Fruit fly (Drosophila melanogaster): Measurements from ENCODE around the gene CG13248.
A peak's percentile ranks its signal among the peaks of the same experiment; 100 is the strongest.

The CG13248 gene

dm6 chr3L:20410345-20410744 is at the start of gene CG13248:
Gene CG13248 (minus strand): TSS chr3L:20410566.
- TF ChIP-seq CG4496 (GFP tag; IDR thresholded peaks at IDR 0.05) (no peak), CG15710 (tag; optimal IDR thresholded peaks at IDR 0.05) (no peak), Snoo (tag; optimal IDR thresholded peaks at IDR 0.05) (no peak), CG13204 (GFP tag; optimal IDR thresholded peaks at IDR 0.05) (no peak), Pif1A (GFP tag; optimal IDR thresholded peaks at IDR 0.05) (no peak), CG17806 (tag; optimal IDR thresholded peaks at IDR 0.05) (no peak), CG34367 (tag; optimal IDR thresholded peaks at IDR 0.05) (no peak), CG9948 (tag; optimal IDR thresholded peaks at IDR 0.05) (no peak), CG10348 (GFP tag; IDR thresholded peaks at IDR 0.05) (no peak), Pif1B (GFP tag; optimal IDR thresholded peaks at IDR 0.05) (no peak), CG8159 (tag; optimal IDR thresholded peaks at IDR 0.05) (no peak), CG14655 (GFP tag; optimal IDR thresholded peaks at IDR 0.05) (no peak), CG32121 (GFP tag; IDR thresholded peaks at IDR 0.05) (no peak), Ets98B (GFP tag; IDR thresholded peaks at IDR 0.05) (no peak), CG12605 (GFP tag; IDR thresholded peaks at IDR 0.05) (no peak), CG8301 (tag; optimal IDR thresholded peaks at IDR 0.05) (no peak), fd96Ca (GFP tag; IDR thresholded peaks at IDR 0.05) (no peak)

dm6 chr3L:20452813-20453682 is 42.7 kb upstream of the CG13248 start, which contains the start of gene CG5199:
Gene CG5199 (minus strand): TSS chr3L:20452864.
- TF ChIP-seq D1 (tag; optimal IDR thresholded peaks at IDR 0.05) (no peak), CG34367 (tag; optimal IDR thresholded peaks at IDR 0.05) (no peak), CG17806 (tag; optimal IDR thresholded peaks at IDR 0.05) (no peak), CG32121 (GFP tag; IDR thresholded peaks at IDR 0.05) (peak; percentile 29; the same call in 1 of the 2 replicates), rn (GFP tag; IDR thresholded peaks at IDR 0.05) (no peak), CG14655 (GFP tag; optimal IDR thresholded peaks at IDR 0.05) (peak; percentile 47), CG10348 (GFP tag; IDR thresholded peaks at IDR 0.05) (no peak), CG8159 (tag; optimal IDR thresholded peaks at IDR 0.05) (peak; percentile 64), EcR (GFP tag; optimal IDR thresholded peaks at IDR 0.05) (no peak), Pif1B (GFP tag; optimal IDR thresholded peaks at IDR 0.05) (peak; percentile 14), CG13204 (GFP tag; optimal IDR thresholded peaks at IDR 0.05) (no peak), CG8301 (tag; optimal IDR thresholded peaks at IDR 0.05) (no peak), Snoo (tag; optimal IDR thresholded peaks at IDR 0.05) (peak; percentile 53), CG9948 (tag; optimal IDR thresholded peaks at IDR 0.05) (peak; percentile 43), CG4496 (GFP tag; IDR thresholded peaks at IDR 0.05) (0 out of 3 replicates have a peak, but pooled peaks have one; percentile 35), Pif1A (GFP tag; optimal IDR thresholded peaks at IDR 0.05) (no peak), fd96Ca (GFP tag; IDR thresholded peaks at IDR 0.05) (no peak), Ets98B (GFP tag; IDR thresholded peaks at IDR 0.05) (no peak), CG12605 (GFP tag; IDR thresholded peaks at IDR 0.05) (no peak), gl (tag; optimal IDR thresholded peaks at IDR 0.05) (no peak), CG15710 (tag; optimal IDR thresholded peaks at IDR 0.05) (peak; percentile 59)

dm6 chr3L:20448773-20449172 is 38.4 kb upstream of the CG13248 start:
- TF ChIP-seq CG4496 (GFP tag; IDR thresholded peaks at IDR 0.05): no peak
- TF ChIP-seq rn (GFP tag; IDR thresholded peaks at IDR 0.05): no peak
- TF ChIP-seq CG8301 (tag; optimal IDR thresholded peaks at IDR 0.05): no peak
- no peak for TF ChIP-seq CG32121 (GFP tag; IDR thresholded peaks at IDR 0.05)

- TF ChIP-seq CG17806 (tag; optimal IDR thresholded peaks at IDR 0.05) (no peak), Snoo (tag; optimal IDR thresholded peaks at IDR 0.05) (peak; percentile 54), CG13204 (GFP tag; optimal IDR thresholded peaks at IDR 0.05) (no peak), CG8159 (tag; optimal IDR thresholded peaks at IDR 0.05) (peak; percentile 12), Pif1B (GFP tag; optimal IDR thresholded peaks at IDR 0.05) (peak; percentile 36)
Observed at dm6 chr3L:20447957-20448356, 37.6 kb upstream of the CG13248 start.

DNA sequence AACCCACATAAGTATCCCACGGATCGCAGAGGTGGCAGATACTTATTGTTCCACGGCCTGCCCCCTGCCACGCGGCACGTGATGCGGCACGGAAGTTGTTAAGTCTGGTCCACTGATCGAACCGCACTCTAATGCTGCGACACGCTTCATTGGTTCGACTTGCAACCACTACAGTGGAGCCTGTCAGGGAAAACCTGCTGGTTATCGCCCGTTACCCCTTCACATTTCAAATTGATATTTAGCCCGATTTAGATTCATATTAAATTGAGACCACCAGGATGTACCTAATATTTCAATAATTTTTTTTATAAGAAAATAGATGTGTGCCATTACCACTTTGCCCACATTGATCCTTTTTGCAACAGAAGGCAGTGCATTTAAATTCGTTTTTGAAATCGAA is 37.0 kb upstream of the CG13248 start:
- no peak for TF ChIP-seq CG12605 (GFP tag; IDR thresholded peaks at IDR 0.05)
- TF ChIP-seq CG9948 (tag; optimal IDR thresholded peaks at IDR 0.05): no peak
- no peak for TF ChIP-seq CG8159 (tag; optimal IDR thresholded peaks at IDR 0.05)
- TF ChIP-seq fd96Ca (GFP tag; IDR thresholded peaks at IDR 0.05): no peak
- TF ChIP-seq gl (tag; optimal IDR thresholded peaks at IDR 0.05): no peak
- peak; percentile 20 for TF ChIP-seq CG8301 (tag; optimal IDR thresholded peaks at IDR 0.05)
- no peak for TF ChIP-seq Snoo (tag; optimal IDR thresholded peaks at IDR 0.05)
- TF ChIP-seq CG14655 (GFP tag; optimal IDR thresholded peaks at IDR 0.05): peak; percentile 44
- TF ChIP-seq CG15710 (tag; optimal IDR thresholded peaks at IDR 0.05): no peak
- TF ChIP-seq CG4496 (GFP tag; IDR thresholded peaks at IDR 0.05): peak; percentile 41; the same call in 1 of the 3 replicates

DNA sequence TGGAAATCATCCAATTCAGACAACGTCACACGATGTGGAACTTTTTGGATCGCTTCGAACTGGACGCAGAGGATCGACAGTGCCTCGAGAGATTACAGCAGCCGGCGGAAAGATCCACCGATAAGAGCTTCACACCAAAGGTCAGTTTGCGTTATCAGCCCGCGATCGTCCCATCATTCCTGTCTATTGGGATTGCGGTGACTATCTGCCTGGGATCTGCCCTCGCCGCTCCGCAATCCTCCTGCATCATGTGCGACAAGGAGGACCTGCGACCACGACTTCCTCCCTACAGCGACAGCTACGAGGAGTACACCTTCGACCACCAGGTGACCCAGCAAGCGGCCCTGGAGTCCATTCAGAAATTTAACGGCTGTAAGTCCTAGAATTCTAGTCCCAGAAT is 35.7 kb upstream of the CG13248 start:
- TF ChIP-seq CG15710 (tag; optimal IDR thresholded peaks at IDR 0.05) (no peak), CG8301 (tag; optimal IDR thresholded peaks at IDR 0.05) (no peak), CG9948 (tag; optimal IDR thresholded peaks at IDR 0.05) (no peak), CG4496 (GFP tag; IDR thresholded peaks at IDR 0.05) (no peak), CG34367 (tag; optimal IDR thresholded peaks at IDR 0.05) (no peak), fd96Ca (GFP tag; IDR thresholded peaks at IDR 0.05) (no peak), D1 (tag; optimal IDR thresholded peaks at IDR 0.05) (no peak), gl (tag; optimal IDR thresholded peaks at IDR 0.05) (no peak), CG10348 (GFP tag; IDR thresholded peaks at IDR 0.05) (no peak), CG12605 (GFP tag; IDR thresholded peaks at IDR 0.05) (no peak)

All from whole organism, pupa.